Fruit fly (Drosophila melanogaster): ENCODE results near the gene Hibch.
A peak's percentile ranks its signal among the peaks of the same experiment; 100 is the strongest.

Gene Hibch

dm6 chr3R:15345198-15346017 is 11.6 kb upstream of the Hibch start:
- TF ChIP-seq noc (tag; optimal IDR thresholded peaks at IDR 0.05), result peak; percentile 22

dm6 chr3R:15346018-15346383 is 11.0 kb upstream of the Hibch start, which contains the start of the genes Surf4 and CG31301:
TSS of gene Surf4 (minus strand) at chr3R:15346176.
TSS of gene CG31301 (plus strand) at chr3R:15346205.
- TF ChIP-seq noc (tag; optimal IDR thresholded peaks at IDR 0.05), result no peak

DNA sequence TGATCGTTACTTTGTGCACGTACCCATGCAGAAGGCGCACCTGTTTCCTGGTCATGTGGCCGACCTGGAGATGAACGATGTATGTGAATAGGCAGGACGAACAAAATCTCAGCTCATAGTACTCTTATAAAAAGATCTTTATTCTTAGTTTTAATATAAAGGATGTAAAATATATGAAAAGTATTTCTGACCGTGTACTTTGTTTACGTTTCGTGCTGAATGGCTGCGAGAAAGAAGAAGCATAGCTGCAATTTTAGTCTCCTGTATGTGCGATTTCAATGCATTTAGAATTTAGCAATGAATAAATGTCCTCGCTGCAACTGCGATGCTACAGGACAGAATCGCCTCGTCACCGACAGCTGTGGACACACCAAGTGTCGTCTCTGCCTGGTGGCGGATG is 9.2 kb upstream of the Hibch start, which contains the start of the genes CG42726 and CG42727:
CG42726 (plus strand) TSS at position 227 of the 400 bp plus-strand sequence.
CG42727 (plus strand) TSS at position 227 of the 400 bp plus-strand sequence.
- no peak for TF ChIP-seq noc (tag; optimal IDR thresholded peaks at IDR 0.05)

DNA sequence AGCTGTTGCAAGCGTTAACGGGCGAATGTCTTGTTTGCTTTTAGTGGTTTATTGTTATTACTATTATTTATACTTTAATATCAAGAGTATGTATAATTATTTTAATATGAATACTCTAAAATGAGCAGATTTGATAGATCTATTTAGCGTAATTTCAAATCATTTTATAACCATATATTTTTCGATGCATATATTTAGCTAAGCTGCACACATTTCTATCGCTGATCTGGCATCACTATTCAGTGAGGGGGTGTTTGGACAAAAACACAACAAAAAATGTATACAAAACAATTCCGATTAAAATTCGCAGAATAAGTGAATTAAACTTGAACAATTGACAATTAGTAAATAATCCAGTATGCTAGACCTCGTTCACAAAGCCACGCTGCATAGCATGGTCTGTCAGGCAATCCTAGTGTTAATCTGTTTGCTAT is 6.0 kb upstream of the Hibch start, which contains the start of the genes Trs33 and Tmtc4:
Trs33 (minus strand) TSS at position 3 of the 434 bp plus-strand sequence.
Tmtc4 (plus strand) TSS at position 233 of the 434 bp plus-strand sequence.
- TF ChIP-seq noc (tag; optimal IDR thresholded peaks at IDR 0.05), result peak; percentile 47

- TF ChIP-seq noc (tag; optimal IDR thresholded peaks at IDR 0.05), result no peak
Measured at dm6 chr3R:15354019-15354418, 3.0 kb upstream of the Hibch start.

- TF ChIP-seq noc (tag; optimal IDR thresholded peaks at IDR 0.05), result no peak
Measured at dm6 chr3R:15356152-15356551, 877 bp upstream of the Hibch start.

- no peak for TF ChIP-seq noc (tag; optimal IDR thresholded peaks at IDR 0.05)
Measured at dm6 chr3R:15361490-15361889, 4.5 kb downstream of the Hibch start, which contains the start of the genes Cog2 and Trax. TSS of gene Cog2 (minus strand) at chr3R:15361657. TSS of gene Trax (plus strand) at chr3R:15361692.

DNA sequence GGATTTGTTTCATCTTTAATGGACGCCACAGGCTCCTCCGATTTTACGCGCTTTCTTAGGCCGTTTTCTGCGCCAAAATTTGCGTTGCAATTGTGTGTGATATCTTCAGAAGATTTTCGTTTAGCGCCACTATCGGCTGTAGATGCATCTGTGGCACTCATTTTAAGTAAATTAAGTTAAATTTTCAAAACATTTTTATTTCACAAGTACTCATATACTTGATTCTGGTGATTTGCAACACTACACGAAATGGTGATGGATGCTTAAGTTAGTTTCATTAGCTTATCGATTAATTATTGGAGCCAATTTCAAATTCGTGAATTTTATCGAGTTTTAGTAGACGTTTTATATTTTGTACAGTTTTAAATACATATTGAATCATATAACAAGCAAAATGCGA is 6.6 kb downstream of the Hibch start, which contains the start of gene CG6171:
CG6171 (minus strand) TSS at position 250 of the 400 bp plus-strand sequence.
- no peak for TF ChIP-seq noc (tag; optimal IDR thresholded peaks at IDR 0.05)

- TF ChIP-seq noc (tag; optimal IDR thresholded peaks at IDR 0.05), result no peak
Measured at dm6 chr3R:15366839-15367238, 9.8 kb downstream of the Hibch start.

DNA sequence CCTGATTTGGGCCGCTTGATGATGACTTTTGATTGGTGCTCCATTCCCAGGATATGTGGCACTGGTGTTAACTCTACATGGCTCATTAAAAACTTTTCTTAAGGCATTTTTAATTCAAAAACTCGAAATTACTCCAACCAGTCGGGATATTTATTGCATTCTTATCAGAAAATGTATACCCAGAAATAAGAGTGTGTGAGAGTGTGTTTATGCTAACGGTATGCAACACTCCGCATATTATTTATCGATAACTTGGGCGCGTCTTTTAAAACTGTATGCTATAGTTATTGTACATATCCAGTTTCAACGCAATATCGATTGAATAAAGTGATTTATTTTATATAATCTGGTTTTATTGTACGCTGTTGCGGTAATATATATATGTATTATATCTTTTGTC is 10.4 kb downstream of the Hibch start, which contains the start of gene CG34404:
CG34404 (minus strand) TSS at position 189 of the 400 bp plus-strand sequence.
- TF ChIP-seq noc (tag; optimal IDR thresholded peaks at IDR 0.05), result no peak

DNA sequence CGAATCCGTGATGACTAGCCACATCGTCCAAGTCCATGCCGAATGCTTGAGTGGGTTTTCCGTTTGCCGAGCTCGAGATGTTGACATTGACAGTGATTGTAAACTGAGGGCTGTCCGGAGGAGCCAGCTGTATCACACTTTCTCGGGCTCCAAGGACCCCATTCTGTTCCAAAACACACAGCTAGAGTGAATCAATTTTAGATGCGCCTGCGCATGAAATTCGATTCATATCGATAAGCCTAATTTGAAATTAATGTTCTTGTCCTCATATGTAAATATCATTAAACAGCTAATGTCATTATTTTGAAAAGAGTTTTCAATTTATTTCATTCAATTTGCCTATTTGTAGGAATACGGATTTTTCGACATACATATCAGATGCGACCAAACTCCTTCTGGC is 12.7 kb downstream of the Hibch start, which contains the start of gene CG14868:
CG14868 (minus strand) TSS at position 204 of the 400 bp plus-strand sequence.
- no peak for TF ChIP-seq noc (tag; optimal IDR thresholded peaks at IDR 0.05)

DNA sequence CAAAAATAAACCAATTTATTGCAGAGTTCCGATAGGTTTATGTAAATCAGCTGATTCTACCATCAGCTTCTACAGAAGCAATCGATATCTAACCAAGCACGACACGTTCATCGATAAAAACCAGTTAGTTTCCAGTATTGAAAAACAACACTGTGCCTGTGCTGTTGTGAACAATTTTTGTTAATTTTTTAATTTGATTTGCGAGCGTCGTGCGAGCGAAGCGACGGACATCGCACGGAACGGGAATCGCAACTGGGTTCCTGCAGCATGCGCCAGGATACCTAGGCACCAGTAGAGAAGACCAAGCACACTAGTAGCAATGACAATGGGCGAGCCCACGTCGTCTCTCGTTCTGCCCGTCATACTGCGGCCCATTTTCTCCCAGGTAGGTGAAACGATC is 14.8 kb downstream of the Hibch start, which contains the start of the genes Ccm3 and CG6136:
Ccm3 (plus strand) TSS at position 125 of the 400 bp plus-strand sequence.
CG6136 (minus strand) TSS at position 380 of the 400 bp plus-strand sequence.
- TF ChIP-seq noc (tag; optimal IDR thresholded peaks at IDR 0.05), result peak; percentile 52

DNA sequence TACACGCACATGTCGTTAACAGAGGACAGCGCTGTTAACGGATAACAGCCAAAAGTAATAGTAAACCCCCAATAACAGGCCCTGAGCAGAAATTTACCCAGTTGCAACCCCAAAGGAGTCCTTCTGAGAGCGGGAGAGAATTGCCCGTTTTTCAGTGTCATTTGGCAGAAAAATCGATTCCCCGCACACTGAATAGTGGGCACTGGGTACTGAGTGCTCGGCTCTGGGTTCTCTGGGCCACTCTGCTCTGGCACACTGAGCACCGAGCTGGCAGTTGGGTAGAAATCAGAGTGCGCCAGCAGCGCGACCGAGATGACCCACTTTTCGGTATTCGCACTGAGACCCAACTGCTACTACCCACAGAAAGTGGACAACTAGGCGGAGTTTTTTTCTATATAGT is 17.4 kb downstream of the Hibch start, which contains the start of gene Rbp:
Rbp (plus strand) TSS at position 239 of the 400 bp plus-strand sequence.
- no peak for TF ChIP-seq noc (tag; optimal IDR thresholded peaks at IDR 0.05)

DNA sequence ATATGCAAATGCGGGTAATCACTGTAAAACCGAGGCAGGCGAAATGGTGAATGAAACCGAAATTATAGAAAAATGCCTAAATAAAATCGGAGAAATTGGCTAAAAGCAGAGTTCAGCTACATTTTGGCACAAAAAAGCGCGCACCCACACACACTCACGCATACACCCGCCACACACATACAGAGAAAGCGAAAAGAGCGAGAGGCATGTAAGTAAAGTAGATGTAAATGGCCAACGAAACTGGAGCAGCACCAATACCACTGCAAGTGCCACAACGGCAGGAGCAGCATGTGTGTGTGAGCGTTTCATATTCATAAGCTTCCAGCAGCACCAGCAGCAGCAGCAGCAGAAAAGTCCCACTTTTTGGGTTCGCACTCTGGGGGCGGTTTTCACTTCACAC is 18.4 kb downstream of the Hibch start:
- no peak for TF ChIP-seq noc (tag; optimal IDR thresholded peaks at IDR 0.05)

DNA sequence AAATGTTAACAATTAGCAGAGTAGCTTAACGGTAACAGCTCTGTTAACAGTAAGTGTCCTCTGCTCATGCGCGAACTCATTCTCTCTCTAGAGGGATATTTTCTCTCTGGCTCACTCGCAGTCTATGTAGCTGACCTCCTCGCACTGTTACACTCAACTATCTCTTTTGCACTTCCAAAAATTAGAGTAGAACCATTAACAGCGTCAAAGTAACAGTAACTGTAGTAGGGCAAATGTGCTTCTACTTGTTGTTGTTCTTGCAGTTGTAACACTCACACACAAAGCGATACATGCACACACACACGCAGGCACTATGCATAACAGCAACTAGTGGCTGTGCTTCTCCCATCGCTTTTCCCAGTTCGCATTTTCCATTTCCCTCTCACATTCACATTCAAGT is 22.0 kb downstream of the Hibch start:
- TF ChIP-seq noc (tag; optimal IDR thresholded peaks at IDR 0.05), result no peak

- TF ChIP-seq noc (tag; optimal IDR thresholded peaks at IDR 0.05), result no peak
Measured at dm6 chr3R:15382851-15383250, 25.8 kb downstream of the Hibch start, which contains the start of gene h-cup. TSS of gene h-cup (minus strand) at chr3R:15382951.
